4 fruit fly cellular contexts compared by ENCODE assay signal in the genomic region with DNA sequence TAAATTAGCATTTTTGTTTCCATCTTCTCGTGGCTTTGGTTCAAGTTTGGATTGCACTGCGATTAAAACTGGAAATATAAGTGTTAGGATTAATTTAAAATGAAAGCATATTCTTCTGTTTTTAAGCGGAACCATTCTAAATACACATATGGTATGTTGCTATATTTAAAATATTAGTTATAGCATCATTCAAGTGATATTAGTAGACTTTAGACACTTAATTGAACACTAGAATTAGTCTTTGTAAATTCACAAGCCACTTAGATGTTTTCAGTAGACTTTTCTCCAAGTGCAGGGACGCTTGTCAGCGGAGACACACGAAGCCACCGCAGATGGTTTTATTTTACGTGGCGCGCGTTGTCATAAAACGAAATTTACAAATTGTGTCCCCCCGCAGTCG.
TF ChIP-seq lines count a peak whose summit lies in the region.

No protein-coding gene starts in this region.

- no peak for TF ChIP-seq CTCF in whole organism, embryonic (GFP tag; optimal IDR thresholded peaks at IDR 0.05; lab: Kevin White, UChicago)

TF ChIP-seq in whole organism, embryonic, 481 proteins besides CTCF, POLR2A, EP300 and RAD21 (continues in another document):
- TF ChIP-seq psq (GFP tag; optimal IDR thresholded peaks at IDR 0.05; lab: Kevin White, UChicago) (no peak), zen2 (GFP tag; IDR thresholded peaks at IDR 0.05; lab: Robert Waterston, UW; ENCODE audit: partially characterized antibody) (no peak), CG32772 (GFP tag; IDR thresholded peaks at IDR 0.05; lab: Robert Waterston, UW) (no peak), CG4404 (GFP tag; IDR thresholded peaks at IDR 0.05; lab: Robert Waterston, UW) (no peak), Fer2 (tag; optimal IDR thresholded peaks at IDR 0.05; lab: Kevin White, UChicago) (no peak), tio (GFP tag; optimal IDR thresholded peaks at IDR 0.05; lab: Kevin White, UChicago) (peak; percentile 9), CG15479 (GFP tag; optimal IDR thresholded peaks at IDR 0.05; lab: Kevin White, UChicago) (no peak), Xbp1 (GFP tag; optimal IDR thresholded peaks at IDR 0.05; lab: Kevin White, UChicago) (no peak), Eip74EF (GFP tag; optimal IDR thresholded peaks at IDR 0.05; lab: Kevin White, UChicago) (no peak), sd (tag; optimal IDR thresholded peaks at IDR 0.05; lab: Kevin White, UChicago) (no peak), maf-S (GFP tag; optimal IDR thresholded peaks at IDR 0.05; lab: Kevin White, UChicago) (no peak), luna (GFP tag; optimal IDR thresholded peaks at IDR 0.05; lab: Kevin White, UChicago) (no peak), dan (GFP tag; IDR thresholded peaks at IDR 0.05; lab: Robert Waterston, UW) (no peak), CG9609 (GFP tag; optimal IDR thresholded peaks at IDR 0.05; lab: Kevin White, UChicago) (no peak), CG4707 (GFP tag; optimal IDR thresholded peaks at IDR 0.05; lab: Kevin White, UChicago) (no peak), h (optimal IDR thresholded peaks at IDR 0.05; lab: Kevin White, UChicago) (no peak), mam (GFP tag; optimal IDR thresholded peaks at IDR 0.05; lab: Kevin White, UChicago) (peak; percentile 10), pho (GFP tag; optimal IDR thresholded peaks at IDR 0.05; lab: Kevin White, UChicago) (no peak), slbo (GFP tag; IDR thresholded peaks at IDR 0.05; lab: Robert Waterston, UW) (no peak), Atf6 (GFP tag; IDR thresholded peaks at IDR 0.05; lab: Robert Waterston, UW) (peak; percentile 21; the same call in 1 of the 2 replicates), tup (GFP tag; optimal IDR thresholded peaks at IDR 0.05; lab: Kevin White, UChicago) (no peak), salm (tag; optimal IDR thresholded peaks at IDR 0.05; lab: Kevin White, UChicago) (peak; percentile 15)

TF ChIP-seq in whole organism, prepupa, 60 proteins besides CTCF, POLR2A, EP300 and RAD21 (continues in another document):
- no peak for TF ChIP-seq ss (GFP tag; optimal IDR thresholded peaks at IDR 0.05; lab: Kevin White, UChicago)
- peak; percentile 67 for TF ChIP-seq Eip78C (GFP tag; lab: Kevin White, UChicago)
- TF ChIP-seq Smox (GFP tag; optimal IDR thresholded peaks at IDR 0.05; lab: Kevin White, UChicago), result peak; percentile 32
- TF ChIP-seq CG15336 (GFP tag; IDR thresholded peaks at IDR 0.05; lab: Robert Waterston, UW), result 0 out of 2 replicates have a peak, but pooled peaks have one; percentile 10
- no peak for TF ChIP-seq spab (GFP tag; optimal IDR thresholded peaks at IDR 0.05; lab: Kevin White, UChicago)
- TF ChIP-seq net (GFP tag; optimal IDR thresholded peaks at IDR 0.05; lab: Kevin White, UChicago), result no peak
- peak; percentile 24 for TF ChIP-seq Met (GFP tag; optimal IDR thresholded peaks at IDR 0.05; lab: Kevin White, UChicago)
- TF ChIP-seq CG9139 (GFP tag; optimal IDR thresholded peaks at IDR 0.05; lab: Kevin White, UChicago), result no peak
- TF ChIP-seq Sox102F (GFP tag; optimal IDR thresholded peaks at IDR 0.05; lab: Kevin White, UChicago), result peak; percentile 54
- no peak for TF ChIP-seq CG8632 (GFP tag; optimal IDR thresholded peaks at IDR 0.05; lab: Kevin White, UChicago)
- peak; percentile 41 for TF ChIP-seq Hr39 (GFP tag; optimal IDR thresholded peaks at IDR 0.05; lab: Kevin White, UChicago)
- TF ChIP-seq esn (GFP tag; optimal IDR thresholded peaks at IDR 0.05; lab: Kevin White, UChicago), result peak; percentile 59
- TF ChIP-seq Sox14 (GFP tag; optimal IDR thresholded peaks at IDR 0.05; lab: Kevin White, UChicago), result peak; percentile 17
- TF ChIP-seq Eip93F (GFP tag; optimal IDR thresholded peaks at IDR 0.05; lab: Kevin White, UChicago), result no peak
- TF ChIP-seq CG8319 (GFP tag; optimal IDR thresholded peaks at IDR 0.05; lab: Kevin White, UChicago), result no peak
- TF ChIP-seq Blimp-1 (GFP tag; optimal IDR thresholded peaks at IDR 0.05; lab: Kevin White, UChicago), result no peak
- TF ChIP-seq cyc (GFP tag; optimal IDR thresholded peaks at IDR 0.05; lab: Kevin White, UChicago), result peak; percentile 16
- no peak for TF ChIP-seq achi (GFP tag; optimal IDR thresholded peaks at IDR 0.05; lab: Kevin White, UChicago)
- peak; percentile 46 for TF ChIP-seq topi (GFP tag; optimal IDR thresholded peaks at IDR 0.05; lab: Kevin White, UChicago)
- no peak for TF ChIP-seq CG34406 (GFP tag; optimal IDR thresholded peaks at IDR 0.05; lab: Kevin White, UChicago)
- no peak for TF ChIP-seq CG10669 (GFP tag; optimal IDR thresholded peaks at IDR 0.05; lab: Kevin White, UChicago)
- no peak for TF ChIP-seq Eip75B (GFP tag; optimal IDR thresholded peaks at IDR 0.05; lab: Kevin White, UChicago)
- TF ChIP-seq Lpt (GFP tag; optimal IDR thresholded peaks at IDR 0.05; lab: Kevin White, UChicago), result no peak

TF ChIP-seq in whole organism, pupa, 21 proteins besides CTCF, POLR2A, EP300 and RAD21:
- TF ChIP-seq fd96Ca (GFP tag; IDR thresholded peaks at IDR 0.05; lab: Robert Waterston, UW), result no peak
- TF ChIP-seq Pif1A (GFP tag; optimal IDR thresholded peaks at IDR 0.05; lab: Kevin White, UChicago), result no peak
- peak; percentile 25 for TF ChIP-seq Snoo (tag; optimal IDR thresholded peaks at IDR 0.05; lab: Kevin White, UChicago)
- TF ChIP-seq EcR (GFP tag; optimal IDR thresholded peaks at IDR 0.05; lab: Kevin White, UChicago), result no peak
- TF ChIP-seq CG10348 (GFP tag; IDR thresholded peaks at IDR 0.05; lab: Robert Waterston, UW), result no peak

TF ChIP-seq in whole organism, wandering third instar larva, 38 proteins besides CTCF, POLR2A, EP300 and RAD21:
- TF ChIP-seq h (GFP tag; optimal IDR thresholded peaks at IDR 0.05; lab: Kevin White, UChicago), result peak; percentile 15
- TF ChIP-seq fru (GFP tag; optimal IDR thresholded peaks at IDR 0.05; lab: Kevin White, UChicago), result peak; percentile 38
- peak; percentile 33 for TF ChIP-seq HLH106 (tag; optimal IDR thresholded peaks at IDR 0.05; lab: Kevin White, UChicago)
- no peak for TF ChIP-seq usp (GFP tag; optimal IDR thresholded peaks at IDR 0.05; lab: Kevin White, UChicago)
- TF ChIP-seq psq (GFP tag; optimal IDR thresholded peaks at IDR 0.05; lab: Kevin White, UChicago), result peak; percentile 6
- TF ChIP-seq foxo (GFP tag; optimal IDR thresholded peaks at IDR 0.05; lab: Kevin White, UChicago), result peak in 1 of 2 experiments; percentile 10
- TF ChIP-seq rgr (GFP tag; optimal IDR thresholded peaks at IDR 0.05; lab: Kevin White, UChicago), result no peak
- TF ChIP-seq Hnf4 (GFP tag; optimal IDR thresholded peaks at IDR 0.05; lab: Kevin White, UChicago), result no peak
TF ChIP-seq in whole organism, wandering third instar larva: peak in this region for 5.
